Worm (Caenorhabditis elegans): Measurements from ENCODE around the gene svh-2.

The svh-2 gene

DNA sequence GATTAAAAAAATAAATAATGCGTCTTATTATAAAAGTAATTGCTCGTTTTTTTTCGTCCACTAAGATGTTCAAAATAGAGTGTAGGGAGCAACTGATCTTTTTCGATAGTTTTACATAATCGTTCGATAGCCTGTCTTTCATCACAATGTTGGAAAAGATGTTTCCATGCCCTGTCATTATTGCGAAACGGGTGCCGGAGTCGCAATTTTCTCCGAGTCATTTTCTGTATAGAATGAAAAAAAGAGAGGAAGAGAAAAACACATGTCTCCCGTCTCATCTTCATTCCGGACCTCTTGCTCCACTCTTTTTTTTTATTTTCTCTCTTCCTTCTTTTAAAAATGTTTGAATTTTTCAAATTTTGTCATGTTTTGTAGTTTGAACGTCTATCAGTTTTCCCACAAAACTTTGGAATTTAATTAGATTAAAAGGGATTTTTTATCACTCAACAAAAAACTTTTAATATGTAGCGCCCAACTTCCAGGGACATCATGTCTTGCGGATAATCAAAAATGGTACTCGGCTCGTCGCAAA is at the start of gene svh-2:
Gene svh-2 (plus strand): TSS at position 482 of the 532 bp plus-strand sequence.
- no peak for TF ChIP-seq nhr-12 (tag; optimal IDR thresholded peaks at IDR 0.05)
- peak; percentile 22 for TF ChIP-seq C34F6.9 (tag; optimal IDR thresholded peaks at IDR 0.05)
- peak; percentile 11 for TF ChIP-seq unc-55 (GFP tag; optimal IDR thresholded peaks at IDR 0.05)
- no peak for TF ChIP-seq F13H6.1 (tag; optimal IDR thresholded peaks at IDR 0.05)
- no peak for TF ChIP-seq fos-1 (tag; optimal IDR thresholded peaks at IDR 0.05)
- TF ChIP-seq nhr-129 (tag; optimal IDR thresholded peaks at IDR 0.05) = peak; percentile 5

- TF ChIP-seq lsy-2 (tag; optimal IDR thresholded peaks at IDR 0.05) = peak in 1 of 2 experiments; percentile 33
- peak; percentile 27 for TF ChIP-seq lin-13 (GFP tag; optimal IDR thresholded peaks at IDR 0.05)
- TF ChIP-seq ceh-16 (tag; optimal IDR thresholded peaks at IDR 0.05) = no peak
- no peak for TF ChIP-seq nhr-25 (tag; optimal IDR thresholded peaks at IDR 0.05)
- TF ChIP-seq nhr-11 (tag; optimal IDR thresholded peaks at IDR 0.05) = no peak
- TF ChIP-seq nhr-129 (tag; optimal IDR thresholded peaks at IDR 0.05) = peak; percentile 51
- TF ChIP-seq unc-55 (GFP tag; optimal IDR thresholded peaks at IDR 0.05) = peak; percentile 41
- no peak for TF ChIP-seq skn-1 (tag; optimal IDR thresholded peaks at IDR 0.05)
- TF ChIP-seq nhr-6 (tag; optimal IDR thresholded peaks at IDR 0.05) = peak; percentile 5
- no peak for TF ChIP-seq ztf-1 (GFP tag; conservative IDR thresholded peaks at IDR 0.05)
Observed at ce11 chrX:6505008-6505407, 48.1 kb upstream of the svh-2 start, which contains the start of gene cdf-1. Gene cdf-1 (minus strand): TSS chrX:6505143.

DNA sequence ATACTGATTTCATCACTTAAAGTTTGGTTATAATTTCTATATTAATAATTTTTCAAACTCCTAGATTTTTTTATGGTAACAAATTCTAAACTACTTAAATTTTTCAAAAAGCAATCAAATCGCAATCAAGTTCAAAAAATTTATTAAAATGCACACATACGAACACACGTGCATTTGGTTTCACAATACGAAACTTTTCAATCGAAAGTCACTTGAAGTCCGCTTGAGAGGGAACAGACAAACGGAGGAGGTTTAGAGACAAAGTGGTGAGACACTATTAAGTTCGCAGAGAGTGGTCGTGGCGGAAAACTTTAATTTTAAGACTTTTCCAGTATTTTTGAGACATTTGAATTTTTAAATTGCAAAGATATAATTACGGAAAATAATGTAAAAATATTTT is 47.4 kb upstream of the svh-2 start, which contains the start of gene glr-8:
Gene glr-8 (plus strand): TSS at position 319 of the 400 bp plus-strand sequence.
- no peak for TF ChIP-seq lin-13 (GFP tag; optimal IDR thresholded peaks at IDR 0.05)
- TF ChIP-seq nhr-25 (tag; optimal IDR thresholded peaks at IDR 0.05) = no peak
- no peak for TF ChIP-seq nhr-23 (tag; optimal IDR thresholded peaks at IDR 0.05)
- TF ChIP-seq unc-39 (tag; optimal IDR thresholded peaks at IDR 0.05) = no peak
- TF ChIP-seq dmd-4 (tag; optimal IDR thresholded peaks at IDR 0.05) = no peak
- TF ChIP-seq aly-2 (tag; optimal IDR thresholded peaks at IDR 0.05) = no peak
- no peak for TF ChIP-seq snpc-4 (tag; optimal IDR thresholded peaks at IDR 0.05)
- TF ChIP-seq ZK546.5 (tag; optimal IDR thresholded peaks at IDR 0.05) = no peak
- TF ChIP-seq crh-2 (tag; optimal IDR thresholded peaks at IDR 0.05) = no peak
- TF ChIP-seq mbf-1 (tag; optimal IDR thresholded peaks at IDR 0.05) = no peak
- TF ChIP-seq nhr-10 (tag; optimal IDR thresholded peaks at IDR 0.05) = no peak
- TF ChIP-seq nhr-11 (tag; optimal IDR thresholded peaks at IDR 0.05) = no peak
- TF ChIP-seq nhr-77 (tag; optimal IDR thresholded peaks at IDR 0.05) = no peak
- TF ChIP-seq gmeb-1 (tag; optimal IDR thresholded peaks at IDR 0.05) = no peak
- no peak for TF ChIP-seq Y55F3AM.14 (GFP tag; optimal IDR thresholded peaks at IDR 0.05)

- TF ChIP-seq F13H6.1 (tag; optimal IDR thresholded peaks at IDR 0.05) (no peak), alr-1 (tag; optimal IDR thresholded peaks at IDR 0.05) (no peak), lsy-2 (tag; optimal IDR thresholded peaks at IDR 0.05) (no peak), elt-1 (tag; optimal IDR thresholded peaks at IDR 0.05) (no peak), ztf-1 (GFP tag; conservative IDR thresholded peaks at IDR 0.05) (no peak)
Observed at ce11 chrX:6507734-6508133, 45.4 kb upstream of the svh-2 start.

DNA sequence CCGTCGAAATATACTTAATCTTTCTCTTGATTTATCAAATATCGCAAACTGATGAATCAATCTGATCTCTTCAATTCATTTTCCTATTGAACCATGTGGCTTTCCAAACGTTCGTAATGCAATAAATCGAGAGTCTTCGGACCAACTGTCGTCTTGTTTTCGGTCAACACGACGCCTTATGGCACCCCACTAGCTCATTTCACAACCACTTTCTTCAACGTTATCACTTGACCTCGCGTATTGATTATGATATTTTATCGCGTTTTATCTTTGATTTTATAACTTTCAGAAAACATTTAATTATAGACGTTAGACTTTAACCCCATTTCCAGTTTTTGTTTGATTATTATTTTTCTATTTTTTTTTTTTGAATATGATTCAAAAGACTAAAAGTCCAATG is 43.3 kb upstream of the svh-2 start:
- TF ChIP-seq nhr-25 (tag; optimal IDR thresholded peaks at IDR 0.05) = no peak
- TF ChIP-seq C34F6.9 (tag; optimal IDR thresholded peaks at IDR 0.05) = no peak
- TF ChIP-seq unc-55 (GFP tag; optimal IDR thresholded peaks at IDR 0.05) = no peak
- TF ChIP-seq nhr-129 (tag; optimal IDR thresholded peaks at IDR 0.05) = peak; percentile 44
- TF ChIP-seq aly-2 (tag; optimal IDR thresholded peaks at IDR 0.05) = no peak
- TF ChIP-seq F13H6.1 (tag; optimal IDR thresholded peaks at IDR 0.05) = peak; percentile 42
- peak in 1 of 2 experiments; percentile 42 for TF ChIP-seq lsy-2 (tag; optimal IDR thresholded peaks at IDR 0.05)
- TF ChIP-seq sma-9 (GFP tag; optimal IDR thresholded peaks at IDR 0.05) = peak; percentile 38
- TF ChIP-seq sma-9 (tag; optimal IDR thresholded peaks at IDR 0.05) = no peak
- no peak for TF ChIP-seq fos-1 (tag; optimal IDR thresholded peaks at IDR 0.05)
- no peak for TF ChIP-seq elt-1 (tag; optimal IDR thresholded peaks at IDR 0.05)
- no peak for TF ChIP-seq Y55F3AM.14 (GFP tag; optimal IDR thresholded peaks at IDR 0.05)
- TF ChIP-seq ceh-82 (tag; optimal IDR thresholded peaks at IDR 0.05) = no peak
- no peak for TF ChIP-seq lin-11 (tag; optimal IDR thresholded peaks at IDR 0.05)
- no peak for TF ChIP-seq sma-3 (GFP tag; optimal IDR thresholded peaks at IDR 0.05)
- no peak for TF ChIP-seq nhr-23 (tag; optimal IDR thresholded peaks at IDR 0.05)

Measured in whole organism, L2 larva.